Worm (Caenorhabditis elegans) whole organism, mixed stage, embryonic: ENCODE results near the gene fsn-1.

Source experiments
- ces-1 ChIP-seq: fragments of 150-350 bp; optimal IDR thresholded peaks from 2 replicates; lab custom pipeline; 2014; ENCODE audit warnings: missing biosample characterization, missing genetic modification reagents, missing genetic modification characterization
- elt-1 ChIP-seq: sonication (generic microtip); optimal IDR thresholded peaks from 2 replicates; lab custom pipeline; 2017; ENCODE audit warnings: missing genetic modification characterization, mild to moderate bottlenecking, missing compliant biosample characterization, antibody characterized with exemption, moderate library complexity, borderline replicate concordance; ENCODE audit not compliant: insufficient read depth
- flh-1 ChIP-seq: fragments of 200-800 bp; sonication (Bioruptor generic); optimal IDR thresholded peaks from 2 replicates; lab custom pipeline; 2018; ENCODE audit warnings: mild to moderate bottlenecking, missing genetic modification characterization, moderate library complexity, missing compliant biosample characterization
- lin-13 ChIP-seq: fragments of 150-350 bp; optimal IDR thresholded peaks from 2 replicates; lab custom pipeline; 2014; ENCODE audit warnings: missing biosample characterization, missing genetic modification characterization
- lsy-2 ChIP-seq: fragments of 150-350 bp; optimal IDR thresholded peaks from 2 replicates; lab custom pipeline; 2014; ENCODE audit warnings: missing biosample characterization, missing genetic modification characterization
- mab-5 ChIP-seq: fragments of 150-350 bp; optimal IDR thresholded peaks from 2 replicates; lab custom pipeline; 2014; ENCODE audit warnings: missing biosample characterization, missing genetic modification characterization
- nhr-12 ChIP-seq: fragments of 150-350 bp; optimal IDR thresholded peaks from 2 replicates; lab custom pipeline; 2014; ENCODE audit warnings: missing biosample characterization, missing genetic modification characterization
- nhr-237 ChIP-seq: fragments of 150-350 bp; optimal IDR thresholded peaks from 2 replicates; lab custom pipeline; 2014; ENCODE audit warnings: missing biosample characterization, missing genetic modification characterization
- nhr-28 ChIP-seq: fragments of 150-350 bp; optimal IDR thresholded peaks from 2 replicates; lab custom pipeline; 2014; ENCODE audit warnings: missing biosample characterization, missing genetic modification characterization
- pha-4 ChIP-seq: fragments of 150-350 bp; optimal IDR thresholded peaks from 2 replicates; lab custom pipeline; 2018; ENCODE audit warnings: missing biosample characterization, missing genetic modification reagents, missing genetic modification characterization
- snpc-4 ChIP-seq: fragments of 150-350 bp; optimal IDR thresholded peaks from 2 replicates; lab custom pipeline; 2014; ENCODE audit warnings: missing biosample characterization, missing genetic modification characterization
- unc-39 ChIP-seq: fragments of 150-350 bp; optimal IDR thresholded peaks from 2 replicates; lab custom pipeline; 2014; ENCODE audit warnings: missing biosample characterization, missing genetic modification characterization
- unc-62 ChIP-seq: fragments of 150-350 bp; optimal IDR thresholded peaks from 2 replicates; lab custom pipeline; 2014; ENCODE audit warnings: missing biosample characterization, missing genetic modification reagents, missing genetic modification characterization
- ztf-11 ChIP-seq: fragments of 150-350 bp; optimal IDR thresholded peaks from 2 replicates; lab custom pipeline; 2014; ENCODE audit warnings: missing biosample characterization, missing genetic modification characterization

ce11 chrIII:4930154-4930679 is 6.9 kb upstream of the fsn-1 start, which contains the start of gene set-2:
- TF ChIP-seq ces-1 (GFP tag; lab: Kevin White, UChicago) (peak; percentile 21), nhr-28 (tag; lab: Kevin White, UChicago) (no peak), unc-62 (no peak), flh-1 (no peak), lsy-2 (tag; lab: Kevin White, UChicago) (peak; percentile 15), mab-5 (tag; lab: Kevin White, UChicago) (no peak), pha-4 (tag; lab: Kevin White, UChicago) (peak; percentile 9), unc-39 (tag; lab: Kevin White, UChicago) (no peak), nhr-237 (no peak), elt-1 (tag; lab: Kevin White, UChicago) (no peak), snpc-4 (tag; lab: Kevin White, UChicago) (no peak), ztf-11 (no peak), nhr-12 (tag; lab: Kevin White, UChicago) (no peak), lin-13 (no peak)
